Worm (Caenorhabditis elegans): ENCODE measurements around the gene pacs-1.

DNA sequence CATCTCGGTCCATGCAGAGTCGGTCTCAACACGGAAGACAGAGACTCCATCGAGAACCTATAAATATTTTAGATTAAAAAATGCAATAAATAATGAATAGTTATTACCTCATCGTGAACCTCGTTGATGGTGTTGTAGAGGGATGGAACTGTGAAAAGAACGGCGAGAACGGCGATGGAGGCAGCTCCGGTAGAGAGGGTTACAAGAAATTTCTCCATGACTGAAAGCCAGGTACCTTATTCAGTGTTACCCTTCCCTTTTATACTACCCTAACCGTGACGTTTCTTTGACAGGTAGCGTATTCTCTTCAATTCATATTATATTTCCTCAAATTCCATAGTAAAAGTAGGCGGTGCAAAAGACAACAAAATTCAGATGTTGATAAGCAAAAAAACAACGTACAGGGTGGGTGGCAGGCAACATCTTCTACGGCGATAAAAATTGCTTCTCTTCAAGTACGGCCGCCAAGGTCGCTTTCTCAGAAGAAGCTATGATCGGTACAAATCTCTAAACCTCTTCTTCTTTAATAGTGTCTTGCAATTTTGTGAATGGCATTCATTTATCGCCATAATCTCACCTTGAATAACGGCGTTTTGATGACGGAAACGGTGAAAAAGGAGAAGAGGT, 51.9 kb downstream of the pacs-1 start, which contains the start of gene col-10:
- TF ChIP-seq nhr-11 (tag; optimal IDR thresholded peaks at IDR 0.05) (no peak), nhr-90 (tag; optimal IDR thresholded peaks at IDR 0.05; ENCODE audit: poor library complexity) (peak; percentile 62), mef-2 (tag; optimal IDR thresholded peaks at IDR 0.05) (no peak), sptf-1 (tag; optimal IDR thresholded peaks at IDR 0.05) (no peak), egl-27 (tag; optimal IDR thresholded peaks at IDR 0.05) (no peak)

Measured in whole organism, L1 larva.